Fruit fly (Drosophila melanogaster): Measurements from ENCODE around the gene AMPKalpha.

AMPKalpha gene

dm6 chrX:1375265-1375958 lies at the start of gene AMPKalpha:
TSS of gene AMPKalpha (plus strand) at chrX:1375536.
- TF ChIP-seq fkh (GFP tag; optimal IDR thresholded peaks at IDR 0.05) (peak; percentile 59), salr (GFP tag; optimal IDR thresholded peaks at IDR 0.05) (no peak), CG8319 (GFP tag; optimal IDR thresholded peaks at IDR 0.05) (no peak), svp (GFP tag) (peak; percentile 62), Hr38 (GFP tag; optimal IDR thresholded peaks at IDR 0.05) (no peak), CG6808 (GFP tag; optimal IDR thresholded peaks at IDR 0.05) (peak; percentile 99), CG6163 (GFP tag; IDR thresholded peaks at IDR 0.05) (no peak), fd59A (GFP tag; optimal IDR thresholded peaks at IDR 0.05) (no peak), Eip78C (GFP tag) (peak; percentile 17), CG15336 (GFP tag; IDR thresholded peaks at IDR 0.05) (no peak), CG6854 (GFP tag; optimal IDR thresholded peaks at IDR 0.05) (peak; percentile 22)

dm6 chrX:1337998-1338397 lies 37.3 kb upstream of the AMPKalpha start:
- TF ChIP-seq CG3032 (tag; optimal IDR thresholded peaks at IDR 0.05) (no peak), Eip78C (GFP tag) (peak; percentile 44), CG34406 (GFP tag; optimal IDR thresholded peaks at IDR 0.05) (no peak), CG15336 (GFP tag; IDR thresholded peaks at IDR 0.05) (peak; percentile 37; the same call in 1 of the 2 replicates), Hr4 (GFP tag; optimal IDR thresholded peaks at IDR 0.05) (no peak), fd85E (GFP tag; optimal IDR thresholded peaks at IDR 0.05) (no peak), eg (GFP tag; IDR thresholded peaks at IDR 0.05) (peak; percentile 40; the same call in 1 of the 3 replicates), CG3919 (GFP tag; optimal IDR thresholded peaks at IDR 0.05) (peak; percentile 29), fd59A (GFP tag; optimal IDR thresholded peaks at IDR 0.05) (no peak), svp (GFP tag) (no peak), fkh (GFP tag; optimal IDR thresholded peaks at IDR 0.05) (no peak), ss (GFP tag; optimal IDR thresholded peaks at IDR 0.05) (peak in 1 of 2 experiments; percentile 18), esn (GFP tag; optimal IDR thresholded peaks at IDR 0.05) (no peak), Lpt (GFP tag; optimal IDR thresholded peaks at IDR 0.05) (peak; percentile 4), Met (GFP tag; optimal IDR thresholded peaks at IDR 0.05) (no peak)

dm6 chrX:1341528-1341927 lies 33.8 kb upstream of the AMPKalpha start, which contains the start of gene CG11409:
TSS of gene CG11409 (minus strand) at chrX:1341587.
- peak; percentile 2 for TF ChIP-seq CG3032 (tag; optimal IDR thresholded peaks at IDR 0.05)
- peak; percentile 28 for TF ChIP-seq acj6 (GFP tag; optimal IDR thresholded peaks at IDR 0.05)
- TF ChIP-seq CG8119 (GFP tag; IDR thresholded peaks at IDR 0.05), result no peak
- TF ChIP-seq CG1621 (tag; optimal IDR thresholded peaks at IDR 0.05), result no peak
- TF ChIP-seq CG8319 (GFP tag; optimal IDR thresholded peaks at IDR 0.05), result no peak
- TF ChIP-seq CG10631 (GFP tag; optimal IDR thresholded peaks at IDR 0.05), result no peak
- TF ChIP-seq net (GFP tag; optimal IDR thresholded peaks at IDR 0.05), result no peak
- TF ChIP-seq spab (GFP tag; optimal IDR thresholded peaks at IDR 0.05), result no peak
- peak; percentile 37 for TF ChIP-seq esn (GFP tag; optimal IDR thresholded peaks at IDR 0.05)
- peak; percentile 36 for TF ChIP-seq Hr39 (GFP tag; optimal IDR thresholded peaks at IDR 0.05)
- TF ChIP-seq CG31627 (GFP tag; optimal IDR thresholded peaks at IDR 0.05), result peak; percentile 30
- TF ChIP-seq eg (GFP tag; IDR thresholded peaks at IDR 0.05), result no peak
- TF ChIP-seq cyc (GFP tag; optimal IDR thresholded peaks at IDR 0.05), result peak; percentile 5

- TF ChIP-seq Sox14 (GFP tag; optimal IDR thresholded peaks at IDR 0.05), result peak; percentile 42
- no peak for TF ChIP-seq CG6792 (GFP tag; optimal IDR thresholded peaks at IDR 0.05)
- no peak for TF ChIP-seq Blimp-1 (GFP tag; optimal IDR thresholded peaks at IDR 0.05)
- peak; percentile 11 for TF ChIP-seq topi (GFP tag; optimal IDR thresholded peaks at IDR 0.05)
- TF ChIP-seq esn (GFP tag; optimal IDR thresholded peaks at IDR 0.05), result peak; percentile 12
- TF ChIP-seq salr (GFP tag; optimal IDR thresholded peaks at IDR 0.05), result no peak
- no peak for TF ChIP-seq CG11294 (GFP tag; IDR thresholded peaks at IDR 0.05)
- TF ChIP-seq CG9139 (GFP tag; optimal IDR thresholded peaks at IDR 0.05), result no peak
- TF ChIP-seq ss (GFP tag; optimal IDR thresholded peaks at IDR 0.05), result no peak
- TF ChIP-seq CG3032 (tag; optimal IDR thresholded peaks at IDR 0.05), result no peak
- peak; percentile 77 for TF ChIP-seq Eip78C (GFP tag)
- TF ChIP-seq Sox102F (GFP tag; optimal IDR thresholded peaks at IDR 0.05), result peak; percentile 11
- TF ChIP-seq CG6276 (GFP tag; optimal IDR thresholded peaks at IDR 0.05), result no peak
- no peak for TF ChIP-seq cyc (GFP tag; optimal IDR thresholded peaks at IDR 0.05)
- TF ChIP-seq fd59A (GFP tag; optimal IDR thresholded peaks at IDR 0.05), result no peak
These were observed 33.4 kb upstream of the AMPKalpha start, which contains the start of gene Naa30A for dm6 chrX:1341944-1342392. TSS of gene Naa30A (plus strand) at chrX:1342106.

Measured in whole organism, prepupa.